Fruit fly (Drosophila melanogaster) whole organism, embryonic: ENCODE results near the gene Rab5.
A peak's percentile ranks its signal among the peaks of the same experiment; 100 is the strongest.

ENCODE experiments used
- Abd-B ChIP-seq: fragments of 200-800 bp; sonication (Bioruptor generic); optimal IDR thresholded peaks from 2 replicates; lab custom pipeline; 2018; ENCODE audit warnings: missing biosample characterization, mild to moderate bottlenecking, missing genetic modification characterization, moderate library complexity
- Ada2b ChIP-seq: fragments of 200-800 bp; sonication (Bioruptor generic); IDR thresholded peaks from 2 replicates; pipeline ENCODE4 v1.3.6; 2022; ENCODE audit warnings: missing biosample characterization, missing genetic modification characterization
- B-H2 ChIP-seq: fragments of 200-800 bp; sonication (Bioruptor generic); optimal IDR thresholded peaks from 2 replicates; lab custom pipeline; 2018; ENCODE audit warnings: missing biosample characterization, mild to moderate bottlenecking, missing genetic modification characterization
- CG10543 ChIP-seq: fragments of 200-800 bp; sonication (Bioruptor generic); optimal IDR thresholded peaks from 3 replicates; lab custom pipeline; 2017; ENCODE audit warnings: missing biosample characterization, mild to moderate bottlenecking, missing genetic modification characterization, moderate library complexity
- CG12071 ChIP-seq: fragments of 200-800 bp; sonication (Bioruptor generic); optimal IDR thresholded peaks from 3 replicates; lab custom pipeline; 2018; ENCODE audit warnings: missing biosample characterization, mild to moderate bottlenecking, missing genetic modification characterization
- CG12104 ChIP-seq: fragments of 200-800 bp; sonication (Bioruptor generic); optimal IDR thresholded peaks from 3 replicates; lab custom pipeline; 2016; ENCODE audit warnings: missing biosample characterization, missing genetic modification characterization
- CG12155 ChIP-seq: fragments of 200-800 bp; sonication (Bioruptor generic); optimal IDR thresholded peaks from 3 replicates; lab custom pipeline; 2016; ENCODE audit warnings: missing biosample characterization, missing genetic modification characterization
- CG12236 ChIP-seq: fragments of 200-800 bp; sonication (Bioruptor generic); optimal IDR thresholded peaks from 2 replicates; lab custom pipeline; 2016; ENCODE audit warnings: missing biosample characterization, missing genetic modification characterization
- CG12299 ChIP-seq: fragments of 200-800 bp; sonication (Bioruptor generic); optimal IDR thresholded peaks from 2 replicates; lab custom pipeline; 2018; ENCODE audit warnings: missing biosample characterization, mild to moderate bottlenecking, missing genetic modification characterization
- CG12391 ChIP-seq: fragments of 200-800 bp; sonication (Bioruptor generic); optimal IDR thresholded peaks from 3 replicates; lab custom pipeline; 2018; ENCODE audit warnings: missing biosample characterization, mild to moderate bottlenecking, missing genetic modification characterization, moderate library complexity
- CG12744 ChIP-seq: fragments of 200-800 bp; sonication (Bioruptor generic); optimal IDR thresholded peaks from 2 replicates; lab custom pipeline; 2016; ENCODE audit warnings: missing biosample characterization, missing genetic modification characterization
- CG13894 ChIP-seq: fragments of 200-800 bp; sonication (Bioruptor generic); optimal IDR thresholded peaks from 3 replicates; lab custom pipeline; 2018; ENCODE audit warnings: missing biosample characterization, mild to moderate bottlenecking, missing genetic modification characterization, moderate library complexity
- CG15269 ChIP-seq: fragments of 200-800 bp; sonication (Bioruptor generic); optimal IDR thresholded peaks from 2 replicates; lab custom pipeline; 2018; ENCODE audit warnings: missing biosample characterization, mild to moderate bottlenecking, missing genetic modification characterization, moderate library complexity
- CG18619 ChIP-seq: fragments of 200-800 bp; sonication (Bioruptor generic); optimal IDR thresholded peaks from 3 replicates; lab custom pipeline; 2017; ENCODE audit warnings: missing biosample characterization, mild to moderate bottlenecking, missing genetic modification characterization
- CG30403 ChIP-seq: fragments of 200-800 bp; sonication (Bioruptor generic); optimal IDR thresholded peaks from 3 replicates; lab custom pipeline; 2016; ENCODE audit warnings: missing biosample characterization, missing genetic modification characterization
- CG4424 ChIP-seq: fragments of 200-800 bp; sonication (Bioruptor generic); optimal IDR thresholded peaks from 3 replicates; lab custom pipeline; 2016; ENCODE audit warnings: missing biosample characterization, missing genetic modification characterization
- CG7928 ChIP-seq: fragments of 200-800 bp; sonication (Bioruptor generic); optimal IDR thresholded peaks from 2 replicates; lab custom pipeline; 2017; ENCODE audit warnings: missing biosample characterization, mild to moderate bottlenecking, missing genetic modification characterization
- CG8924 ChIP-seq: fragments of 200-800 bp; optimal IDR thresholded peaks from 3 replicates; lab custom pipeline; 2019; ENCODE audit warnings: missing biosample characterization, mild to moderate bottlenecking, missing genetic modification characterization, moderate library complexity
- CG9437 ChIP-seq: fragments of 200-800 bp; sonication (Bioruptor generic); optimal IDR thresholded peaks from 2 replicates; lab custom pipeline; 2018; ENCODE audit warnings: missing biosample characterization, mild to moderate bottlenecking, missing genetic modification characterization
- CoRest ChIP-seq: fragments of 200-800 bp; sonication (Bioruptor generic); optimal IDR thresholded peaks from 3 replicates; lab custom pipeline; 2018; ENCODE audit warnings: missing biosample characterization, mild to moderate bottlenecking, missing genetic modification characterization, moderate library complexity
- Deaf1 ChIP-seq: fragments of 200-800 bp; optimal IDR thresholded peaks from 3 replicates; lab custom pipeline; 2019; ENCODE audit warnings: missing biosample characterization, mild to moderate bottlenecking, missing genetic modification characterization, moderate library complexity
- E2f2 ChIP-seq: fragments of 200-800 bp; sonication (Bioruptor generic); IDR thresholded peaks from 2 replicates; pipeline ENCODE4 v1.3.6; 2022; ENCODE audit warnings: missing biosample characterization, missing genetic modification characterization
- Hmr ChIP-seq: fragments of 200-800 bp; sonication (Bioruptor generic); optimal IDR thresholded peaks from 3 replicates; lab custom pipeline; 2017; ENCODE audit warnings: mild to moderate bottlenecking, missing biosample characterization, missing genetic modification reagents, missing genetic modification characterization
- Hr39 ChIP-seq: fragments of >200 bp; optimal IDR thresholded peaks from 2 replicates; lab custom pipeline; 2017
- Hr51 ChIP-seq, 2 experiments: fragments of 200-800 bp; sonication (Bioruptor generic); optimal IDR thresholded peaks; 2 replicates in 1 of 2; 3 replicates in 1 of 2; lab custom pipeline; 2016 to 2018; ENCODE audit warnings: missing biosample characterization in 2 of 2, missing genetic modification characterization in 2 of 2, mild to moderate bottlenecking in 1 of 2, moderate library complexity in 1 of 2
- Kr ChIP-seq: fragments of 200-800 bp; sonication (Bioruptor generic); optimal IDR thresholded peaks from 2 replicates; lab custom pipeline; 2017; ENCODE audit warnings: missing biosample characterization, mild to moderate bottlenecking, missing genetic modification characterization
- Lpt ChIP-seq: fragments of >200 bp; optimal IDR thresholded peaks from 2 replicates; lab custom pipeline; 2018; ENCODE audit warnings: missing biosample characterization, missing genetic modification characterization
- Meics ChIP-seq: fragments of 200-800 bp; sonication (Bioruptor generic); optimal IDR thresholded peaks from 2 replicates; lab custom pipeline; 2017; ENCODE audit warnings: missing biosample characterization, mild to moderate bottlenecking, missing genetic modification characterization
- Oli ChIP-seq: fragments of 200-800 bp; sonication (Bioruptor generic); optimal IDR thresholded peaks from 2 replicates; lab custom pipeline; 2018; ENCODE audit warnings: missing biosample characterization, mild to moderate bottlenecking, missing genetic modification characterization, moderate library complexity
- Pdp1 ChIP-seq, 2 experiments: fragments of 200-800 bp; sonication (Bioruptor generic); optimal IDR thresholded peaks; 3 replicates each; lab custom pipeline; 2016; ENCODE audit warnings: missing biosample characterization in 2 of 2, missing genetic modification characterization in 2 of 2, mild to moderate bottlenecking in 1 of 2, moderate library complexity in 1 of 2
- Ptx1 ChIP-seq: fragments of 200-800 bp; sonication (Bioruptor generic); IDR thresholded peaks from 2 replicates; pipeline ENCODE4 v1.3.6; 2022; ENCODE audit warnings: missing biosample characterization, missing genetic modification characterization
- Rfx ChIP-seq: fragments of 200-800 bp; sonication (Bioruptor generic); IDR thresholded peaks from 2 replicates; pipeline ENCODE4 v1.3.6; 2022; ENCODE audit warnings: missing biosample characterization, missing genetic modification characterization
- Six4 ChIP-seq: fragments of 200-800 bp; sonication (Bioruptor generic); optimal IDR thresholded peaks from 2 replicates; lab custom pipeline; 2016; ENCODE audit warnings: missing biosample characterization, missing genetic modification characterization
- Sox102F ChIP-seq: fragments of 200-800 bp; sonication (Bioruptor generic); optimal IDR thresholded peaks from 2 replicates; lab custom pipeline; 2018; ENCODE audit warnings: missing biosample characterization, mild to moderate bottlenecking, missing genetic modification characterization, moderate library complexity
- Xrp1 ChIP-seq: fragments of 200-800 bp; sonication (Bioruptor generic); IDR thresholded peaks from 2 replicates; pipeline ENCODE4 v1.3.6; 2022; ENCODE audit warnings: missing biosample characterization, missing genetic modification characterization
- bcd ChIP-seq: fragments of 200-800 bp; sonication (Bioruptor generic); optimal IDR thresholded peaks from 2 replicates; lab custom pipeline; 2017; ENCODE audit warnings: missing biosample characterization, mild to moderate bottlenecking, missing genetic modification characterization
- caup ChIP-seq: fragments of 200-800 bp; sonication (Bioruptor generic); optimal IDR thresholded peaks from 3 replicates; lab custom pipeline; 2017; ENCODE audit warnings: missing biosample characterization, mild to moderate bottlenecking, missing genetic modification characterization, moderate library complexity; ENCODE audit not compliant: severe bottlenecking
- da ChIP-seq: fragments of 200-800 bp; sonication (Bioruptor generic); optimal IDR thresholded peaks from 2 replicates; lab custom pipeline; 2016; ENCODE audit warnings: missing biosample characterization, missing genetic modification characterization
- fd3F ChIP-seq: fragments of 200-800 bp; sonication (Bioruptor generic); optimal IDR thresholded peaks from 2 replicates; lab custom pipeline; 2018; ENCODE audit warnings: missing biosample characterization, mild to moderate bottlenecking, missing genetic modification characterization, moderate library complexity
- ind ChIP-seq: fragments of 200-800 bp; sonication (Bioruptor generic); optimal IDR thresholded peaks from 3 replicates; lab custom pipeline; 2016; ENCODE audit warnings: missing biosample characterization, missing genetic modification characterization
- ken ChIP-seq: fragments of 200-800 bp; sonication (Bioruptor generic); IDR thresholded peaks from 3 replicates; pipeline ENCODE4 v1.3.6; 2022; ENCODE audit warnings: missing biosample characterization, missing genetic modification characterization
- lab ChIP-seq: fragments of 200-800 bp; sonication (Bioruptor generic); optimal IDR thresholded peaks from 3 replicates; lab custom pipeline; 2017; ENCODE audit warnings: missing biosample characterization, missing genetic modification characterization, mild to moderate bottlenecking, moderate library complexity, missing genetic modification reagents
- lmd ChIP-seq: fragments of 200-800 bp; sonication (Bioruptor generic); IDR thresholded peaks from 2 replicates; pipeline ENCODE4 v1.3.6; 2022; ENCODE audit warnings: missing biosample characterization, missing genetic modification characterization
- pan ChIP-seq, 4 experiments: fragments of >200 bp in 3 of 4; fragments of 200-800 bp in 1 of 4; sonication (Bioruptor generic) in 1 of 4; optimal IDR thresholded peaks in 3 of 4; IDR thresholded peaks in 1 of 4; 2 replicates each; pipeline versions ENCODE4 v1.3.6 to Lab custom; 2017 to 2022; ENCODE audit warnings: missing biosample characterization in 2 of 4, missing genetic modification characterization in 2 of 4, mixed read lengths in 1 of 4
- row ChIP-seq: fragments of 200-800 bp; sonication (Bioruptor generic); IDR thresholded peaks from 3 replicates; pipeline ENCODE4 v1.3.6; 2022; ENCODE audit warnings: missing biosample characterization, missing genetic modification characterization
- slbo ChIP-seq: fragments of 200-800 bp; sonication (Bioruptor generic); IDR thresholded peaks from 2 replicates; pipeline ENCODE4 v1.3.6; 2022; ENCODE audit warnings: missing biosample characterization, missing genetic modification characterization
- sob ChIP-seq: fragments of 200-800 bp; sonication (Bioruptor generic); IDR thresholded peaks from 2 replicates; pipeline ENCODE4 v1.3.6; 2022; ENCODE audit warnings: missing biosample characterization, missing genetic modification characterization
- tgo ChIP-seq: fragments of 200-800 bp; sonication (Bioruptor generic); IDR thresholded peaks from 3 replicates; pipeline ENCODE4 v1.3.6; 2022; ENCODE audit warnings: missing biosample characterization, missing genetic modification characterization
- vnd ChIP-seq: fragments of 200-800 bp; sonication (Bioruptor generic); IDR thresholded peaks from 3 replicates; pipeline ENCODE4 v1.3.6; 2022; ENCODE audit warnings: missing biosample characterization, missing genetic modification characterization; ENCODE audit not compliant: partially characterized antibody
- wek ChIP-seq: fragments of 200-800 bp; sonication (Bioruptor generic); optimal IDR thresholded peaks from 3 replicates; lab custom pipeline; 2018; ENCODE audit warnings: missing biosample characterization, mild to moderate bottlenecking, missing genetic modification characterization, moderate library complexity

Rab5 gene

dm6 chr2L:2348479-2348878 lies 16.6 kb downstream of the Rab5 start (continued):
- TF ChIP-seq Xrp1 (GFP tag; lab: Robert Waterston, UW) (peak; percentile 47; the same call in 1 of the 2 replicates), ken (GFP tag; lab: Robert Waterston, UW) (no peak), Meics (peak; percentile 62), Six4 (GFP tag; lab: Kevin White, UChicago) (no peak), CG12391 (tag; lab: Kevin White, UChicago) (peak; percentile 45), CG8924 (tag; lab: Kevin White, UChicago) (peak; percentile 38), caup (peak; percentile 46), Rfx (GFP tag; lab: Robert Waterston, UW) (peak; percentile 68), Oli (tag; lab: Kevin White, UChicago) (peak; percentile 12), Hr51 (GFP tag; optimal IDR thresholded peaks at IDR 0.05; lab: Kevin White, UChicago) (peak in 1 of 2 experiments; percentile 60), fd3F (GFP tag; lab: Kevin White, UChicago) (peak; percentile 28), CG12104 (GFP tag; lab: Kevin White, UChicago) (no peak), CoRest (tag; lab: Kevin White, UChicago) (peak; percentile 52), CG10543 (GFP tag; lab: Kevin White, UChicago) (peak; percentile 17), Abd-B (GFP tag; lab: Kevin White, UChicago) (peak; percentile 62), slbo (peak; percentile 34), tgo (peak; percentile 41; the same call in 1 of the 3 replicates), Ptx1 (peak; percentile 39), wek (GFP tag; lab: Kevin White, UChicago) (no peak), vnd (GFP tag; lab: Robert Waterston, UW) (no peak), CG12236 (GFP tag; lab: Kevin White, UChicago) (no peak), lmd (peak; percentile 49; the same call in 1 of the 2 replicates), Sox102F (GFP tag; lab: Kevin White, UChicago) (peak; percentile 30), ind (GFP tag; lab: Kevin White, UChicago) (peak; percentile 19), CG15269 (tag; lab: Kevin White, UChicago) (peak; percentile 57), E2f2 (GFP tag; lab: Robert Waterston, UW) (peak; percentile 29; the same call in 1 of the 2 replicates), Ada2b (GFP tag; lab: Robert Waterston, UW) (no peak), Lpt (GFP tag; lab: Kevin White, UChicago) (no peak), Deaf1 (tag; lab: Kevin White, UChicago) (peak; percentile 30), da (GFP tag; lab: Kevin White, UChicago) (no peak), bcd (GFP tag; lab: Kevin White, UChicago) (peak; percentile 38), row (GFP tag; lab: Robert Waterston, UW) (peak; percentile 62), CG12744 (no peak), B-H2 (GFP tag; lab: Kevin White, UChicago) (peak; percentile 46), sob (GFP tag; lab: Robert Waterston, UW) (peak; percentile 71), CG12155 (peak; percentile 16), CG18619 (GFP tag; lab: Kevin White, UChicago) (peak; percentile 20), CG7928 (no peak), CG30403 (peak; percentile 19), CG12299 (no peak), Kr (GFP tag; lab: Kevin White, UChicago) (no peak), Hr39 (lab: Kevin White, UChicago) (no peak), CG9437 (GFP tag; lab: Kevin White, UChicago) (no peak), lab (GFP tag; lab: Kevin White, UChicago) (peak; percentile 74), CG12071 (peak; percentile 7), CG4424 (GFP tag; lab: Kevin White, UChicago) (peak; percentile 9), Hmr (peak; percentile 66), pan (optimal IDR thresholded peaks at IDR 0.05; lab: Kevin White, UChicago) (no peak), pan (GFP tag; optimal IDR thresholded peaks at IDR 0.05 in 1 of 2, IDR thresholded peaks at IDR 0.05 in 1 of 2) (peak in 1 of 2 experiments; percentile 48), CG13894 (peak; percentile 82), Pdp1 (GFP tag; optimal IDR thresholded peaks at IDR 0.05; lab: Kevin White, UChicago) (no peak)
